Worm (Caenorhabditis elegans): ENCODE data around the gene W07G4.5.

ce11 chrV:13009271-13009670 lies 38.5 kb upstream of the W07G4.5 start:
- TF ChIP-seq him-1 (tag; optimal IDR thresholded peaks at IDR 0.05) = no peak
- TF ChIP-seq W03F9.2 (tag; optimal IDR thresholded peaks at IDR 0.05) = no peak
- no peak for TF ChIP-seq dao-5 (tag; optimal IDR thresholded peaks at IDR 0.05)
